Worm (Caenorhabditis elegans): ENCODE measurements around the gene K04C1.5.

ce11 chrX:14263473-14263872 is 15.6 kb downstream of the K04C1.5 start, which contains the start of gene E02H4.8:
- TF ChIP-seq ceh-45 (GFP tag; IDR thresholded peaks at IDR 0.05) (no peak), ama-1 (optimal IDR thresholded peaks at IDR 0.05) (no peak), ceh-48 (tag; optimal IDR thresholded peaks at IDR 0.05) (no peak), ceh-24 (tag; optimal IDR thresholded peaks at IDR 0.05) (no peak), ceh-18 (tag; optimal IDR thresholded peaks at IDR 0.05) (no peak), pha-4 (tag; optimal IDR thresholded peaks at IDR 0.05) (no peak), fkh-6 (tag; optimal IDR thresholded peaks at IDR 0.05) (no peak), dmd-4 (tag; optimal IDR thresholded peaks at IDR 0.05; ENCODE audit: borderline replicate concordance) (no peak), pha-2 (tag; optimal IDR thresholded peaks at IDR 0.05) (no peak), hlh-13 (GFP tag; optimal IDR thresholded peaks at IDR 0.05) (no peak)

All from whole organism, late embryonic.